Fruit fly (Drosophila melanogaster): ENCODE data around the gene CG6836.

CG6836 gene

dm6 chr3L:18996030-18996773 is 45.8 kb downstream of the CG6836 start (continued):
- peak; percentile 97 for TF ChIP-seq ftz-f1 (GFP tag; optimal IDR thresholded peaks at IDR 0.05)
- no peak for TF ChIP-seq Dp (GFP tag; optimal IDR thresholded peaks at IDR 0.05)
- peak; percentile 51 for TF ChIP-seq CG17328 (GFP tag; IDR thresholded peaks at IDR 0.05)
- no peak for TF ChIP-seq CG30020 (tag; optimal IDR thresholded peaks at IDR 0.05)
- peak; percentile 19 for TF ChIP-seq CG14710 (tag; optimal IDR thresholded peaks at IDR 0.05)
- TF ChIP-seq slp2 (GFP tag; optimal IDR thresholded peaks at IDR 0.05): peak; percentile 43
- TF ChIP-seq CG16813 (GFP tag; IDR thresholded peaks at IDR 0.05; ENCODE audit: partially characterized antibody): 0 out of 3 replicates have a peak, but pooled peaks have one; percentile 16
- peak; percentile 43 for TF ChIP-seq tx (GFP tag; optimal IDR thresholded peaks at IDR 0.05)
- TF ChIP-seq CHES-1-like (GFP tag; optimal IDR thresholded peaks at IDR 0.05): peak; percentile 43
- no peak for TF ChIP-seq sc (optimal IDR thresholded peaks at IDR 0.05)
- peak; percentile 50 for TF ChIP-seq sc (GFP tag; optimal IDR thresholded peaks at IDR 0.05)
- peak; percentile 73; the same call in 2 of the 3 replicates for TF ChIP-seq Aef1 (GFP tag; IDR thresholded peaks at IDR 0.05)
- peak; percentile 30 for TF ChIP-seq CG3163 (GFP tag; optimal IDR thresholded peaks at IDR 0.05)
- TF ChIP-seq Chrac-16 (GFP tag; optimal IDR thresholded peaks at IDR 0.05): peak; percentile 50
- peak; percentile 59 for TF ChIP-seq kni (GFP tag; optimal IDR thresholded peaks at IDR 0.05)
- peak; percentile 61 for TF ChIP-seq tin (GFP tag; optimal IDR thresholded peaks at IDR 0.05)
- TF ChIP-seq az2 (GFP tag; optimal IDR thresholded peaks at IDR 0.05): peak; percentile 63
- no peak for TF ChIP-seq tna (GFP tag; IDR thresholded peaks at IDR 0.05; ENCODE audit: partially characterized antibody)
- TF ChIP-seq dmrt11E (tag; optimal IDR thresholded peaks at IDR 0.05): no peak
- peak; percentile 37 for TF ChIP-seq CG6765 (GFP tag; optimal IDR thresholded peaks at IDR 0.05)
- no peak for TF ChIP-seq cas (GFP tag; IDR thresholded peaks at IDR 0.05)
- peak; percentile 20 for TF ChIP-seq Jarid2 (GFP tag; optimal IDR thresholded peaks at IDR 0.05)
- TF ChIP-seq CG3065 (GFP tag; optimal IDR thresholded peaks at IDR 0.05): no peak
- peak; percentile 19 for TF ChIP-seq CG10654 (GFP tag; optimal IDR thresholded peaks at IDR 0.05)
- peak; percentile 85 for TF ChIP-seq CoRest (tag; optimal IDR thresholded peaks at IDR 0.05)
- peak in 1 of 3 experiments; percentile 50 for TF ChIP-seq Stat92E (GFP tag; optimal IDR thresholded peaks at IDR 0.05)
- TF ChIP-seq hth (optimal IDR thresholded peaks at IDR 0.05): no peak
- no peak for TF ChIP-seq usp (GFP tag; optimal IDR thresholded peaks at IDR 0.05)
- no peak for TF ChIP-seq CG7963 (GFP tag; IDR thresholded peaks at IDR 0.05; ENCODE audit: partially characterized antibody)
- peak; percentile 36 for TF ChIP-seq CG8281 (tag; optimal IDR thresholded peaks at IDR 0.05)
- peak; percentile 65 for TF ChIP-seq CG15011 (GFP tag; optimal IDR thresholded peaks at IDR 0.05)
- peak in 1 of 2 experiments; percentile 31 for TF ChIP-seq bsh (GFP tag; optimal IDR thresholded peaks at IDR 0.05)
- peak; percentile 37 for TF ChIP-seq Bteb2 (GFP tag; optimal IDR thresholded peaks at IDR 0.05)
- TF ChIP-seq sima (GFP tag; optimal IDR thresholded peaks at IDR 0.05): peak; percentile 7
- TF ChIP-seq Hmx (GFP tag; optimal IDR thresholded peaks at IDR 0.05): peak; percentile 54
- peak; percentile 55; the same call in 1 of the 2 replicates for TF ChIP-seq E2f1 (GFP tag; IDR thresholded peaks at IDR 0.05)
- no peak for TF ChIP-seq ac (GFP tag; optimal IDR thresholded peaks at IDR 0.05)
- peak; percentile 58; the same call in 1 of the 2 replicates for TF ChIP-seq Bgb (GFP tag; IDR thresholded peaks at IDR 0.05; ENCODE audit: partially characterized antibody)
- peak; percentile 67; the same call in 2 of the 3 replicates for TF ChIP-seq ase (GFP tag; IDR thresholded peaks at IDR 0.05)
- TF ChIP-seq Ada2b (GFP tag; IDR thresholded peaks at IDR 0.05): peak; percentile 73
- TF ChIP-seq dmrt99B (tag; optimal IDR thresholded peaks at IDR 0.05): peak; percentile 73
- TF ChIP-seq mam (GFP tag; optimal IDR thresholded peaks at IDR 0.05): peak; percentile 76
- no peak for TF ChIP-seq tll (GFP tag; optimal IDR thresholded peaks at IDR 0.05)
- no peak for TF ChIP-seq stwl (tag; optimal IDR thresholded peaks at IDR 0.05)
- peak; percentile 18 for TF ChIP-seq grn (GFP tag; optimal IDR thresholded peaks at IDR 0.05)
- peak; percentile 71 for TF ChIP-seq Atf6 (GFP tag; IDR thresholded peaks at IDR 0.05)
- TF ChIP-seq fd102C (GFP tag; optimal IDR thresholded peaks at IDR 0.05): no peak
- TF ChIP-seq nerfin-1 (tag; optimal IDR thresholded peaks at IDR 0.05): no peak
- peak; percentile 66 for TF ChIP-seq crc (GFP tag; optimal IDR thresholded peaks at IDR 0.05)
